Worm (Caenorhabditis elegans) whole organism, L3 larva: ENCODE results near the gene efr-3.
A peak's percentile ranks its signal among the peaks of the same experiment; 100 is the strongest.

ENCODE experiments used
- R02D3.7 ChIP-seq: fragments of 150-350 bp; optimal IDR thresholded peaks from 2 replicates; lab custom pipeline; 2014; ENCODE audit warnings: missing biosample characterization, missing genetic modification characterization
- aly-2 ChIP-seq: fragments of 150-350 bp; optimal IDR thresholded peaks from 2 replicates; lab custom pipeline; 2014; ENCODE audit warnings: missing biosample characterization, missing genetic modification characterization
- ama-1 ChIP-seq: fragments of 150-350 bp; optimal IDR thresholded peaks from 2 replicates; lab custom pipeline; 2018
- ceh-16 ChIP-seq: sonication (generic microtip); optimal IDR thresholded peaks from 2 replicates; lab custom pipeline; 2017; ENCODE audit warnings: missing biosample characterization, missing genetic modification characterization
- ceh-28 ChIP-seq: fragments of 150-350 bp; optimal IDR thresholded peaks from 2 replicates; lab custom pipeline; 2014; ENCODE audit warnings: missing biosample characterization, missing genetic modification reagents, missing genetic modification characterization
- ceh-82 ChIP-seq: fragments of 150-350 bp; optimal IDR thresholded peaks from 2 replicates; lab custom pipeline; 2014; ENCODE audit warnings: missing biosample characterization, missing genetic modification characterization
- ceh-9 ChIP-seq: sonication (generic microtip); optimal IDR thresholded peaks from 2 replicates; lab custom pipeline; 2018; ENCODE audit warnings: missing biosample characterization, missing genetic modification characterization
- egl-5 ChIP-seq: fragments of 150-350 bp; optimal IDR thresholded peaks from 2 replicates; lab custom pipeline; 2017; ENCODE audit warnings: missing biosample characterization, missing genetic modification reagents, missing genetic modification characterization, inconsistent platforms
- elt-1 ChIP-seq: fragments of 150-350 bp; optimal IDR thresholded peaks from 2 replicates; lab custom pipeline; 2014; ENCODE audit warnings: missing biosample characterization, missing genetic modification characterization
- elt-2 ChIP-seq: sonication (generic microtip); optimal IDR thresholded peaks from 2 replicates; lab custom pipeline; 2016; ENCODE audit warnings: missing genetic modification reagents, mild to moderate bottlenecking, missing genetic modification characterization, missing compliant biosample characterization
- elt-3 ChIP-seq, 3 experiments: fragments of 150-350 bp in 1 of 3; sonication (generic microtip) in 2 of 3; optimal IDR thresholded peaks; 2 replicates in 2 of 3; 4 replicates in 1 of 3; lab custom pipeline; 2014 to 2017; ENCODE audit warnings: missing biosample characterization in 3 of 3, missing genetic modification characterization in 3 of 3
- fkh-2 ChIP-seq: fragments of 150-350 bp; optimal IDR thresholded peaks from 2 replicates; lab custom pipeline; 2014; ENCODE audit warnings: missing biosample characterization, missing genetic modification reagents, missing genetic modification characterization
- fos-1 ChIP-seq: fragments of 150-350 bp; optimal IDR thresholded peaks from 2 replicates; lab custom pipeline; 2014; ENCODE audit warnings: missing biosample characterization, missing genetic modification characterization
- hmg-11 ChIP-seq: sonication (generic microtip); optimal IDR thresholded peaks from 2 replicates; lab custom pipeline; 2016; ENCODE audit warnings: missing genetic modification characterization, missing compliant biosample characterization
- jun-1 ChIP-seq: fragments of 150-350 bp; optimal IDR thresholded peaks from 2 replicates; lab custom pipeline; 2014; ENCODE audit warnings: missing biosample characterization, missing genetic modification reagents, missing genetic modification characterization
- lin-15B ChIP-seq: fragments of 150-350 bp; optimal IDR thresholded peaks from 2 replicates; lab custom pipeline; 2014; ENCODE audit warnings: missing biosample characterization, missing genetic modification characterization
- lin-39 ChIP-seq: fragments of 150-350 bp; optimal IDR thresholded peaks from 2 replicates; lab custom pipeline; 2018; ENCODE audit warnings: missing biosample characterization, missing genetic modification reagents, missing genetic modification characterization
- lsy-12 ChIP-seq: sonication (generic microtip); optimal IDR thresholded peaks from 2 replicates; lab custom pipeline; 2016; ENCODE audit warnings: mild to moderate bottlenecking, missing genetic modification characterization, missing compliant biosample characterization
- mdl-1 ChIP-seq: fragments of 150-350 bp; optimal IDR thresholded peaks from 2 replicates; lab custom pipeline; 2014; ENCODE audit warnings: missing biosample characterization, missing genetic modification characterization
- nfya-1 ChIP-seq: sonication (generic microtip); optimal IDR thresholded peaks from 2 replicates; lab custom pipeline; 2017; ENCODE audit warnings: missing genetic modification characterization, mild to moderate bottlenecking, missing compliant biosample characterization, antibody characterized with exemption, moderate library complexity; ENCODE audit not compliant: insufficient read depth
- nhr-11 ChIP-seq: fragments of 150-350 bp; optimal IDR thresholded peaks from 2 replicates; lab custom pipeline; 2014; ENCODE audit warnings: missing biosample characterization, missing genetic modification characterization
- nhr-12 ChIP-seq: fragments of 150-350 bp; optimal IDR thresholded peaks from 2 replicates; lab custom pipeline; 2014; ENCODE audit warnings: missing biosample characterization, missing genetic modification characterization
- nhr-23 ChIP-seq: fragments of 150-350 bp; optimal IDR thresholded peaks from 2 replicates; lab custom pipeline; 2014; ENCODE audit warnings: missing biosample characterization, missing genetic modification reagents, missing genetic modification characterization
- nhr-237 ChIP-seq: fragments of 150-350 bp; optimal IDR thresholded peaks from 2 replicates; lab custom pipeline; 2014; ENCODE audit warnings: missing biosample characterization, missing genetic modification characterization
- nhr-25 ChIP-seq: sonication (generic microtip); optimal IDR thresholded peaks from 2 replicates; lab custom pipeline; 2017; ENCODE audit warnings: missing biosample characterization, missing genetic modification characterization
- nhr-28 ChIP-seq: fragments of 150-350 bp; optimal IDR thresholded peaks from 2 replicates; lab custom pipeline; 2014; ENCODE audit warnings: missing biosample characterization, missing genetic modification characterization
- nhr-43 ChIP-seq: sonication (generic microtip); optimal IDR thresholded peaks from 2 replicates; lab custom pipeline; 2016; ENCODE audit warnings: mild to moderate bottlenecking, missing genetic modification characterization, missing compliant biosample characterization; ENCODE audit not compliant: poor library complexity, severe bottlenecking
- nhr-67 ChIP-seq: fragments of 150-350 bp; optimal IDR thresholded peaks from 2 replicates; lab custom pipeline; 2014; ENCODE audit warnings: missing biosample characterization, missing genetic modification characterization
- nhr-77 ChIP-seq: fragments of 150-350 bp; optimal IDR thresholded peaks from 2 replicates; lab custom pipeline; 2014; ENCODE audit warnings: missing biosample characterization, missing genetic modification characterization
- pha-4 ChIP-seq: fragments of 150-350 bp; optimal IDR thresholded peaks from 2 replicates; lab custom pipeline; 2014; ENCODE audit warnings: missing biosample characterization, missing genetic modification reagents, missing genetic modification characterization
- pqm-1 ChIP-seq: fragments of 150-350 bp; optimal IDR thresholded peaks from 2 replicates; lab custom pipeline; 2017; ENCODE audit warnings: missing biosample characterization, missing genetic modification characterization, inconsistent platforms
- sea-2 ChIP-seq: fragments of 150-350 bp; sonication (generic microtip); optimal IDR thresholded peaks from 4 replicates; lab custom pipeline; 2014; ENCODE audit warnings: missing biosample characterization, missing genetic modification reagents, missing genetic modification characterization
- skn-1 ChIP-seq: fragments of 150-350 bp; optimal IDR thresholded peaks from 2 replicates; lab custom pipeline; 2014; ENCODE audit warnings: missing biosample characterization, missing genetic modification characterization
- snpc-4 ChIP-seq: fragments of 150-350 bp; optimal IDR thresholded peaks from 2 replicates; lab custom pipeline; 2014; ENCODE audit warnings: missing biosample characterization, missing genetic modification characterization
- tbx-2 ChIP-seq: sonication (generic microtip); optimal IDR thresholded peaks from 2 replicates; lab custom pipeline; 2016; ENCODE audit warnings: mild to moderate bottlenecking, missing genetic modification characterization, missing compliant biosample characterization
- zag-1 ChIP-seq: fragments of 150-350 bp; optimal IDR thresholded peaks from 2 replicates; lab custom pipeline; 2014; ENCODE audit warnings: missing biosample characterization, missing genetic modification characterization
- ztf-4 ChIP-seq: fragments of 150-350 bp; optimal IDR thresholded peaks from 2 replicates; lab custom pipeline; 2014; ENCODE audit warnings: missing biosample characterization, missing genetic modification characterization

efr-3 gene

DNA sequence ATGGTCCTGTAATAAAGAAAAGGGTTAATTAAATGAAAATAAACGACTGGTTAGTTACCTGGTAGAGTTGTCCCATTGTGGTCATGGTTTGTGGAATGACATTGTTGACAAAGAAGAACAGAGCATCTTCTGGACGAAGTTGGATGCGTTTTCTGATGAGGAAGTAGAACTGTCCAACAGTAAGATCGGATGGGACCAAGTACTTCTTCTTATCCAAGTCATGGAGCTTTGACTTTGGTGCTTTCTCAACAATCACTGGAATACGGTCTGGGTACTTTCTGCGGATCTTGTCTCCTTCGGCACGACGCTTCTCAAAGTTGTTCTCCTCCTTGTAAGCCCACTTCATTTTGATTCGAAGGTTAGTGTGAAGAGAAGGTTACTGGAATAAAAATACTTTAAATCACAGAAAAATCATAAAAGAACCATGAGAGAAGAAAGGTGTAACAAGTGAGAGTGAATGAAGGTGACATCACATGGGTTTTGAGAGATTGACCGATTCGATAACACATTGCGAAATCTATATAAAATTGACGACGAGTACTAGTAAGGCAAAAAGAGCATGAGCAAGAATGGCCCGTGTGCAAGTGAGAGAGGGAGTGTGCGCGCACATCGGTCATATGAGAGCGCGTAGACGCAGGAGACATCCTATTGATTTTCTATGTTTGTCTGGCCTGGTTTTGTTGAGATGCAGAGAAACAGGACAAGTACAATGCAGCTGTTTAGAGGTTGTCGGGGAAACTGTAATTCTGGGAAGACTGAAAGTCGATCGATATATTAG lies 26.6 kb upstream of the efr-3 start, which contains the start of gene lgg-1:
TSS of gene lgg-1 (minus strand) at position 379 of the 778 bp plus-strand sequence.
- TF ChIP-seq jun-1 (tag; lab: Kevin White, UChicago) (peak; percentile 70), skn-1 (no peak), lin-15B (tag; lab: Kevin White, UChicago) (peak; percentile 30), lsy-12 (tag; lab: Kevin White, UChicago) (peak; percentile 60), mdl-1 (tag; lab: Kevin White, UChicago) (peak; percentile 10), nfya-1 (peak; percentile 73), egl-5 (peak; percentile 29), nhr-77 (tag; lab: Kevin White, UChicago) (no peak), snpc-4 (tag; lab: Kevin White, UChicago) (peak; percentile 4), nhr-25 (tag; lab: Kevin White, UChicago) (peak; percentile 83), nhr-11 (tag; lab: Kevin White, UChicago) (no peak), ceh-16 (tag; lab: Kevin White, UChicago) (no peak), nhr-67 (tag; lab: Kevin White, UChicago) (no peak), nhr-237 (tag; lab: Kevin White, UChicago) (no peak), nhr-12 (tag; lab: Kevin White, UChicago) (no peak), ceh-9 (tag; lab: Kevin White, UChicago) (no peak), ama-1 (lab: Kevin White, UChicago) (peak; percentile 98), ceh-28 (peak; percentile 74), lin-39 (tag; lab: Kevin White, UChicago) (peak; percentile 40), nhr-43 (tag; lab: Kevin White, UChicago) (peak; percentile 63), aly-2 (tag; lab: Kevin White, UChicago) (no peak), pha-4 (peak; percentile 71), nhr-23 (tag; lab: Kevin White, UChicago) (peak; percentile 9), nhr-28 (tag; lab: Kevin White, UChicago) (no peak), fkh-2 (tag; lab: Kevin White, UChicago) (no peak)

DNA sequence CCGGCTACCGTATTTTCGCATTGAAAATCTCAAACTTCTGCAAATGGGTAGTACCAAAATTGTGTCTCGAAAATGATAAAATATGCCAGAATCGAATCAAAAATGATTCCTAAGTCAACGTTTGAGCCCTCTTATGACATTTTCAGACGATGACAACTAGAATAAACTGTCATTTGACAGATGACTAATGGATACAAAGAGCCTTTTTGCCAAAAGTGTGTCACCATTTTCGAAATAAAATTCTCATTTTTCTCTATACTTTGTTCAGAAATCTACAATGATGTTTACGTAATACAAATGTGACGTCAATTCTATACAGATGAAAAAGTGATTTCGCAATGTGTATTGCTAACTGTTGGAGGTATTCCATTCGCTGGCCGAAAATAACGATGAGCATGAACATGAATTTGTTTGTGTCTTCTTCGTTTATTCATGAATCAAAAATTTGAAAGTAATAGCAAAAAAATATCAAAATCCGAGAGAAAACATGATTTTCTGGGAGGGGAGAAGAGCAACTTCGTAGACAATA lies 25.7 kb upstream of the efr-3 start:
- TF ChIP-seq pqm-1 (tag; lab: Kevin White, UChicago) (peak; percentile 38), lin-39 (tag; lab: Kevin White, UChicago) (peak; percentile 1), elt-2 (tag; lab: Kevin White, UChicago) (peak; percentile 61), egl-5 (peak; percentile 24), tbx-2 (tag; lab: Kevin White, UChicago) (peak; percentile 71), nhr-28 (tag; lab: Kevin White, UChicago) (peak; percentile 30), ama-1 (lab: Kevin White, UChicago) (peak; percentile 97), nhr-25 (tag; lab: Kevin White, UChicago) (peak; percentile 85), skn-1 (peak; percentile 79), mdl-1 (tag; lab: Kevin White, UChicago) (no peak), ztf-4 (tag; lab: Kevin White, UChicago) (peak; percentile 69), nhr-77 (tag; lab: Kevin White, UChicago) (no peak), fos-1 (tag; lab: Kevin White, UChicago) (peak; percentile 12), zag-1 (tag; lab: Kevin White, UChicago) (no peak), sea-2 (GFP tag; lab: Kevin White, UChicago) (no peak), nhr-237 (tag; lab: Kevin White, UChicago) (no peak), nhr-12 (tag; lab: Kevin White, UChicago) (no peak), hmg-11 (tag; lab: Kevin White, UChicago) (peak; percentile 17), pha-4 (peak; percentile 70), R02D3.7 (tag; lab: Kevin White, UChicago) (peak; percentile 46), nfya-1 (peak; percentile 66), lsy-12 (tag; lab: Kevin White, UChicago) (peak; percentile 74), elt-1 (tag; lab: Kevin White, UChicago) (peak; percentile 45), ceh-82 (tag; lab: Kevin White, UChicago) (peak; percentile 51), jun-1 (tag; lab: Kevin White, UChicago) (peak; percentile 74), elt-3 (tag; optimal IDR thresholded peaks at IDR 0.05; lab: Kevin White, UChicago) (peak in 1 of 3 experiments; percentile 38), nhr-11 (tag; lab: Kevin White, UChicago) (no peak), ceh-16 (tag; lab: Kevin White, UChicago) (no peak), ceh-28 (peak; percentile 0), nhr-43 (tag; lab: Kevin White, UChicago) (peak; percentile 89), nhr-23 (tag; lab: Kevin White, UChicago) (peak; percentile 89), ceh-9 (tag; lab: Kevin White, UChicago) (no peak)
